Fruit fly (Drosophila melanogaster) whole organism, embryonic: ENCODE measurements around the gene CG12347.

ENCODE experiments used
- ATbp ChIP-seq: fragments of 200-800 bp; sonication (Bioruptor generic); optimal IDR thresholded peaks from 2 replicates; lab custom pipeline; 2017; ENCODE audit warnings: missing biosample characterization, mild to moderate bottlenecking, missing genetic modification characterization, missing genetic modification reagents
- Abd-B ChIP-seq: fragments of 200-800 bp; sonication (Bioruptor generic); optimal IDR thresholded peaks from 2 replicates; lab custom pipeline; 2018; ENCODE audit warnings: missing biosample characterization, mild to moderate bottlenecking, missing genetic modification characterization, moderate library complexity
- Antp ChIP-seq: fragments of 200-800 bp; sonication (Bioruptor generic); optimal IDR thresholded peaks from 3 replicates; lab custom pipeline; 2016; ENCODE audit warnings: missing biosample characterization, missing genetic modification characterization
- Awh ChIP-seq: fragments of 200-800 bp; sonication (Bioruptor generic); IDR thresholded peaks from 2 replicates; pipeline ENCODE4, ENCODE4 v1.3.6; 2022; ENCODE audit warnings: missing biosample characterization, missing genetic modification characterization
- B-H1 ChIP-seq: fragments of 200-800 bp; sonication (Bioruptor generic); IDR thresholded peaks from 3 replicates; pipeline ENCODE4 v1.3.6; 2022; ENCODE audit warnings: missing biosample characterization, missing genetic modification characterization
- BEAF-32 ChIP-seq: fragments of 200-800 bp; sonication (Bioruptor generic); optimal IDR thresholded peaks from 3 replicates; lab custom pipeline; 2017; ENCODE audit warnings: missing biosample characterization, missing genetic modification characterization, mild to moderate bottlenecking, moderate library complexity, missing genetic modification reagents
- CG12391 ChIP-seq: fragments of 200-800 bp; sonication (Bioruptor generic); optimal IDR thresholded peaks from 3 replicates; lab custom pipeline; 2018; ENCODE audit warnings: missing biosample characterization, mild to moderate bottlenecking, missing genetic modification characterization, moderate library complexity
- CG14710 ChIP-seq: fragments of 200-800 bp; sonication (Bioruptor generic); optimal IDR thresholded peaks from 3 replicates; lab custom pipeline; 2019; ENCODE audit warnings: missing biosample characterization, mild to moderate bottlenecking, missing genetic modification characterization, moderate library complexity
- CG15011 ChIP-seq: fragments of 200-800 bp; sonication (Bioruptor generic); optimal IDR thresholded peaks from 3 replicates; lab custom pipeline; 2018; ENCODE audit warnings: missing biosample characterization, mild to moderate bottlenecking, missing genetic modification characterization
- CG1529 ChIP-seq: fragments of 200-800 bp; sonication (Bioruptor generic); optimal IDR thresholded peaks from 3 replicates; lab custom pipeline; 2018; ENCODE audit warnings: missing biosample characterization, missing genetic modification characterization
- CG15514 ChIP-seq: fragments of 200-800 bp; sonication (Bioruptor generic); optimal IDR thresholded peaks from 3 replicates; lab custom pipeline; 2017; ENCODE audit warnings: missing biosample characterization, missing genetic modification characterization, mild to moderate bottlenecking, moderate library complexity, missing genetic modification reagents
- CG2202 ChIP-seq: fragments of 200-800 bp; sonication (Bioruptor generic); optimal IDR thresholded peaks from 2 replicates; lab custom pipeline; 2018; ENCODE audit warnings: missing biosample characterization, mild to moderate bottlenecking, missing genetic modification characterization
- CG32772 ChIP-seq: fragments of 200-800 bp; sonication (Bioruptor generic); IDR thresholded peaks from 2 replicates; pipeline ENCODE4 v1.3.6; 2022; ENCODE audit warnings: missing biosample characterization, missing genetic modification characterization
- CG3281 ChIP-seq: fragments of 200-800 bp; sonication (Bioruptor generic); optimal IDR thresholded peaks from 3 replicates; lab custom pipeline; 2017; ENCODE audit warnings: missing biosample characterization, mild to moderate bottlenecking, missing genetic modification characterization
- CG4404 ChIP-seq: fragments of 200-800 bp; sonication (Bioruptor generic); IDR thresholded peaks from 2 replicates; pipeline ENCODE4 v1.3.6; 2022; ENCODE audit warnings: missing biosample characterization, missing genetic modification characterization
- CG5245 ChIP-seq: fragments of 200-800 bp; sonication (Bioruptor generic); optimal IDR thresholded peaks from 3 replicates; lab custom pipeline; 2016; ENCODE audit warnings: missing biosample characterization, missing genetic modification characterization
- CG6654 ChIP-seq: fragments of 200-800 bp; sonication (Bioruptor generic); optimal IDR thresholded peaks from 2 replicates; lab custom pipeline; 2017; ENCODE audit warnings: missing biosample characterization, mild to moderate bottlenecking, missing genetic modification characterization
- CG6683 ChIP-seq: fragments of 200-800 bp; sonication (Bioruptor generic); optimal IDR thresholded peaks from 2 replicates; lab custom pipeline; 2017; ENCODE audit warnings: missing biosample characterization, mild to moderate bottlenecking, missing genetic modification characterization, missing genetic modification reagents
- CG6791 ChIP-seq: fragments of 200-800 bp; sonication (Bioruptor generic); IDR thresholded peaks from 3 replicates; pipeline ENCODE4 v1.3.6; 2022; ENCODE audit warnings: missing biosample characterization, missing genetic modification characterization; ENCODE audit not compliant: partially characterized antibody
- CG8359 ChIP-seq: fragments of 200-800 bp; sonication (Bioruptor generic); optimal IDR thresholded peaks from 2 replicates; lab custom pipeline; 2017; ENCODE audit warnings: missing biosample characterization, mild to moderate bottlenecking, missing genetic modification characterization, borderline replicate concordance
- CG8924 ChIP-seq: fragments of 200-800 bp; optimal IDR thresholded peaks from 3 replicates; lab custom pipeline; 2019; ENCODE audit warnings: missing biosample characterization, mild to moderate bottlenecking, missing genetic modification characterization, moderate library complexity
- CHES-1-like ChIP-seq: fragments of 200-800 bp; sonication (Bioruptor generic); optimal IDR thresholded peaks from 2 replicates; lab custom pipeline; 2016; ENCODE audit warnings: missing biosample characterization, missing genetic modification characterization
- CkIIα-i1 ChIP-seq: fragments of 200-800 bp; sonication (Bioruptor generic); IDR thresholded peaks from 2 replicates; pipeline ENCODE4 v1.3.6; 2022; ENCODE audit warnings: missing biosample characterization, missing genetic modification characterization
- Dip3 ChIP-seq: fragments of 200-800 bp; sonication (Bioruptor generic); optimal IDR thresholded peaks from 3 replicates; lab custom pipeline; 2016; ENCODE audit warnings: missing biosample characterization, missing genetic modification characterization
- Dp ChIP-seq: fragments of 200-800 bp; sonication (Bioruptor generic); optimal IDR thresholded peaks from 2 replicates; lab custom pipeline; 2018; ENCODE audit warnings: missing biosample characterization, mild to moderate bottlenecking, missing genetic modification characterization, moderate library complexity
- Fer2 ChIP-seq: fragments of 200-800 bp; sonication (Bioruptor generic); optimal IDR thresholded peaks from 2 replicates; lab custom pipeline; 2018; ENCODE audit warnings: missing biosample characterization, mild to moderate bottlenecking, missing genetic modification characterization, moderate library complexity
- H15 ChIP-seq: fragments of 200-800 bp; sonication (Bioruptor generic); IDR thresholded peaks from 3 replicates; pipeline ENCODE4 v1.3.6; 2022; ENCODE audit warnings: missing biosample characterization, missing genetic modification characterization
- HLH54F ChIP-seq: fragments of 200-800 bp; sonication (Bioruptor generic); optimal IDR thresholded peaks from 3 replicates; lab custom pipeline; 2016; ENCODE audit warnings: missing biosample characterization, missing genetic modification characterization
- HmgZ ChIP-seq: fragments of 200-800 bp; sonication (Bioruptor generic); optimal IDR thresholded peaks from 2 replicates; lab custom pipeline; 2018; ENCODE audit warnings: missing biosample characterization, mild to moderate bottlenecking, missing genetic modification characterization
- Mes4 ChIP-seq: fragments of 200-800 bp; sonication (Bioruptor generic); optimal IDR thresholded peaks from 2 replicates; lab custom pipeline; 2016; ENCODE audit warnings: missing biosample characterization, missing genetic modification characterization
- NC2β ChIP-seq: fragments of 200-800 bp; sonication (Bioruptor generic); optimal IDR thresholded peaks from 2 replicates; lab custom pipeline; 2016; ENCODE audit warnings: missing biosample characterization, missing genetic modification characterization
- Rx ChIP-seq: fragments of 200-800 bp; sonication (Bioruptor generic); IDR thresholded peaks from 2 replicates; pipeline ENCODE4 v1.3.6; 2022; ENCODE audit warnings: missing biosample characterization, missing genetic modification characterization
- Stat92E ChIP-seq, 3 experiments: fragments of >200 bp in 2 of 3; fragments of 200-800 bp in 1 of 3; sonication (Bioruptor generic) in 1 of 3; optimal IDR thresholded peaks; 2 replicates each; lab custom pipeline; 2017 to 2019; ENCODE audit warnings: missing biosample characterization in 3 of 3, missing genetic modification characterization in 3 of 3, mild to moderate bottlenecking in 1 of 3, moderate library complexity in 1 of 3
- bab2 ChIP-seq: fragments of 200-800 bp; sonication (Bioruptor generic); optimal IDR thresholded peaks from 2 replicates; lab custom pipeline; 2016; ENCODE audit warnings: missing biosample characterization, missing genetic modification characterization
- bowl ChIP-seq: fragments of 200-800 bp; sonication (Bioruptor generic); IDR thresholded peaks from 2 replicates; pipeline ENCODE4 v1.3.6; 2022; ENCODE audit warnings: missing biosample characterization, missing genetic modification characterization
- cato ChIP-seq: fragments of 200-800 bp; sonication (Bioruptor generic); optimal IDR thresholded peaks from 2 replicates; lab custom pipeline; 2016; ENCODE audit warnings: missing biosample characterization, missing genetic modification characterization, borderline replicate concordance
- chif ChIP-seq, 2 experiments: fragments of 200-800 bp; sonication (Bioruptor generic); optimal IDR thresholded peaks; 3 replicates each; lab custom pipeline; 2016; ENCODE audit warnings: missing biosample characterization in 2 of 2, missing genetic modification characterization in 2 of 2
- chm ChIP-seq: fragments of 200-800 bp; sonication (Bioruptor generic); IDR thresholded peaks from 2 replicates; pipeline ENCODE4 v1.3.6; 2022; ENCODE audit warnings: missing biosample characterization, missing genetic modification characterization
- dimm ChIP-seq: fragments of 200-800 bp; sonication (Bioruptor generic); IDR thresholded peaks from 2 replicates; pipeline ENCODE4 v1.3.6; 2022; ENCODE audit warnings: missing biosample characterization, missing genetic modification characterization
- fu2 ChIP-seq: fragments of 200-800 bp; sonication (Bioruptor generic); optimal IDR thresholded peaks from 2 replicates; lab custom pipeline; 2016; ENCODE audit warnings: missing biosample characterization, missing genetic modification characterization
- jing ChIP-seq: fragments of 200-800 bp; sonication (Bioruptor generic); optimal IDR thresholded peaks from 2 replicates; lab custom pipeline; 2018; ENCODE audit warnings: missing biosample characterization, mild to moderate bottlenecking, missing genetic modification characterization
- jumu ChIP-seq: fragments of 200-800 bp; sonication (Bioruptor generic); optimal IDR thresholded peaks from 3 replicates; lab custom pipeline; 2016; ENCODE audit warnings: missing biosample characterization, missing genetic modification characterization
- nom ChIP-seq: fragments of 200-800 bp; sonication (Bioruptor generic); optimal IDR thresholded peaks from 2 replicates; lab custom pipeline; 2017; ENCODE audit warnings: missing biosample characterization, missing genetic modification characterization, mild to moderate bottlenecking, moderate library complexity, missing genetic modification reagents
- pros ChIP-seq: fragments of 200-800 bp; sonication (Bioruptor generic); optimal IDR thresholded peaks from 3 replicates; lab custom pipeline; 2019; ENCODE audit warnings: missing biosample characterization, mild to moderate bottlenecking, missing genetic modification characterization, moderate library complexity
- ro ChIP-seq: fragments of 200-800 bp; sonication (Bioruptor generic); IDR thresholded peaks from 2 replicates; pipeline ENCODE4 v1.3.6; 2022; ENCODE audit warnings: missing biosample characterization, missing genetic modification characterization
- salm ChIP-seq: fragments of 200-800 bp; sonication (Bioruptor generic); optimal IDR thresholded peaks from 2 replicates; lab custom pipeline; 2018; ENCODE audit warnings: missing biosample characterization, mild to moderate bottlenecking, missing genetic modification characterization
- sisA ChIP-seq: fragments of 200-800 bp; sonication (Bioruptor generic); IDR thresholded peaks from 2 replicates; pipeline ENCODE4 v1.3.6; 2022; ENCODE audit warnings: missing biosample characterization, missing genetic modification characterization
- sug ChIP-seq: fragments of 200-800 bp; optimal IDR thresholded peaks from 2 replicates; lab custom pipeline; 2019; ENCODE audit warnings: missing biosample characterization, mild to moderate bottlenecking, missing genetic modification characterization, moderate library complexity
- toy ChIP-seq: fragments of 200-800 bp; sonication (Bioruptor generic); IDR thresholded peaks from 2 replicates; pipeline ENCODE4 v1.3.6; 2022; ENCODE audit warnings: missing biosample characterization, missing genetic modification characterization
- unc-4 ChIP-seq: fragments of 200-800 bp; sonication (Bioruptor generic); IDR thresholded peaks from 2 replicates; pipeline ENCODE4 v1.3.6; 2022; ENCODE audit warnings: missing biosample characterization, missing genetic modification characterization; ENCODE audit not compliant: partially characterized antibody
- zen2 ChIP-seq: fragments of 200-800 bp; sonication (Bioruptor generic); IDR thresholded peaks from 3 replicates; pipeline ENCODE4 v1.3.6; 2022; ENCODE audit warnings: missing biosample characterization, missing genetic modification characterization; ENCODE audit not compliant: partially characterized antibody

CG12347 gene

DNA sequence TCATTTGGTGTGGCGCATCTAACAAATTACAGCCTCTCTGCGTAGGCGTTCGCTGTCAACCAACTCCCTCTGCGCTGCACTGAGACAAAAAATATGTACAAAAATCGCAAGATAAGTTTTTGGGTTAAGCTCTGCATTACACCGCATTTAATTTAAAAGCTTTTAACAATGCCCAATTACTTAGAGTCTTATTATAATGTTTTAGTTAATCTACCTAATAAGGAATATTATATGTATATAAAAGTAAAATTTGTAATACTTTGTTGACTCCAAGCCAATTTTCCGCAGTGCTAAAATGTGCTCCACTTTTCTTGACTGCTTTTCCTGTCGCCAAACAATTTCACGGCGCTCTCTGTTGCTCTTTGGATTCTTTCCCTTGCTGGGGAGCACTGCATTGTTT lies 49.5 kb downstream of the CG12347 start (continued):
- TF ChIP-seq BEAF-32 (GFP tag; lab: Kevin White, UChicago) = no peak
- TF ChIP-seq CG8924 (tag; lab: Kevin White, UChicago) = peak; percentile 35
- no peak for TF ChIP-seq Fer2 (tag; lab: Kevin White, UChicago)
- no peak for TF ChIP-seq ro
- TF ChIP-seq fu2 (GFP tag; lab: Kevin White, UChicago) = no peak
- peak; percentile 10 for TF ChIP-seq CG15011 (GFP tag; lab: Kevin White, UChicago)
- no peak for TF ChIP-seq toy
- TF ChIP-seq NC2β = no peak
- TF ChIP-seq B-H1 (GFP tag; lab: Robert Waterston, UW) = no peak
- 0 out of 2 replicates have a peak, but pooled peaks have one; percentile 6 for TF ChIP-seq Rx (GFP tag; lab: Robert Waterston, UW)
- TF ChIP-seq cato (GFP tag; lab: Kevin White, UChicago) = no peak
- no peak for TF ChIP-seq Mes4 (GFP tag; lab: Kevin White, UChicago)
- TF ChIP-seq HLH54F (GFP tag; lab: Kevin White, UChicago) = no peak
- TF ChIP-seq CG12391 (tag; lab: Kevin White, UChicago) = peak; percentile 51
- peak; percentile 4 for TF ChIP-seq CG1529 (GFP tag; lab: Kevin White, UChicago)
- TF ChIP-seq salm = no peak
- peak; percentile 35; the same call in 1 of the 2 replicates for TF ChIP-seq sisA (GFP tag; lab: Robert Waterston, UW)
- TF ChIP-seq chm (GFP tag; lab: Robert Waterston, UW) = no peak
- no peak for TF ChIP-seq bowl (GFP tag; lab: Robert Waterston, UW)
- no peak for TF ChIP-seq CG6683 (GFP tag; lab: Kevin White, UChicago)
- no peak for TF ChIP-seq bab2
- no peak for TF ChIP-seq unc-4 (GFP tag; lab: Robert Waterston, UW)
- TF ChIP-seq CG4404 = no peak
- TF ChIP-seq jumu (GFP tag; lab: Kevin White, UChicago) = no peak
- no peak for TF ChIP-seq CkIIα-i1
- TF ChIP-seq CG3281 (GFP tag; lab: Kevin White, UChicago) = peak; percentile 43
- peak; percentile 14 for TF ChIP-seq ATbp
- TF ChIP-seq Dip3 (GFP tag; lab: Kevin White, UChicago) = no peak
- TF ChIP-seq HmgZ (tag; lab: Kevin White, UChicago) = no peak
- no peak for TF ChIP-seq pros
- TF ChIP-seq sug (tag; lab: Kevin White, UChicago) = no peak
- TF ChIP-seq H15 = no peak
- TF ChIP-seq CHES-1-like = no peak
- TF ChIP-seq Antp (GFP tag; lab: Kevin White, UChicago) = no peak
- TF ChIP-seq CG32772 (GFP tag; lab: Robert Waterston, UW) = peak; percentile 57
- peak; percentile 23 for TF ChIP-seq jing (GFP tag; lab: Kevin White, UChicago)
- no peak for TF ChIP-seq Dp (GFP tag; lab: Kevin White, UChicago)
- TF ChIP-seq nom (GFP tag; lab: Kevin White, UChicago) = no peak
- peak; percentile 21 for TF ChIP-seq CG14710 (tag; lab: Kevin White, UChicago)
- no peak for TF ChIP-seq dimm
- no peak for TF ChIP-seq CG6791 (GFP tag; lab: Robert Waterston, UW)
- no peak for TF ChIP-seq chif (GFP tag; optimal IDR thresholded peaks at IDR 0.05; lab: Kevin White, UChicago)
- TF ChIP-seq CG15514 (GFP tag; lab: Kevin White, UChicago) = peak; percentile 10
- TF ChIP-seq zen2 (GFP tag; lab: Robert Waterston, UW) = no peak
- TF ChIP-seq Stat92E (GFP tag; optimal IDR thresholded peaks at IDR 0.05; lab: Kevin White, UChicago) = no peak
- no peak for TF ChIP-seq CG5245 (GFP tag; lab: Kevin White, UChicago)
- TF ChIP-seq CG6654 (GFP tag; lab: Kevin White, UChicago) = no peak
- TF ChIP-seq Awh (GFP tag; lab: Robert Waterston, UW) = no peak
- no peak for TF ChIP-seq CG8359
- TF ChIP-seq CG2202 (tag; lab: Kevin White, UChicago) = no peak
- no peak for TF ChIP-seq Abd-B (GFP tag; lab: Kevin White, UChicago)
